Fruit fly (Drosophila melanogaster) whole organism, embryonic: ENCODE results near the gene Charon.
A peak's percentile ranks its signal among the peaks of the same experiment; 100 is the strongest.

ENCODE experiments used
- ATbp ChIP-seq: fragments of 200-800 bp; sonication (Bioruptor generic); optimal IDR thresholded peaks from 2 replicates; lab custom pipeline; 2017; ENCODE audit warnings: missing biosample characterization, mild to moderate bottlenecking, missing genetic modification characterization, missing genetic modification reagents
- Adf1 ChIP-seq: fragments of 200-800 bp; sonication (Bioruptor generic); IDR thresholded peaks from 2 replicates; pipeline ENCODE4 v1.3.6; 2022; ENCODE audit warnings: missing biosample characterization, missing genetic modification characterization
- Atf-2 ChIP-seq: fragments of 200-800 bp; sonication (Bioruptor generic); optimal IDR thresholded peaks from 2 replicates; lab custom pipeline; 2016; ENCODE audit warnings: missing biosample characterization, missing genetic modification characterization
- CG10209 ChIP-seq: fragments of 200-800 bp; sonication (Bioruptor generic); optimal IDR thresholded peaks from 3 replicates; lab custom pipeline; 2017; ENCODE audit warnings: missing biosample characterization, mild to moderate bottlenecking, missing genetic modification characterization, missing genetic modification reagents
- CG10267 ChIP-seq: fragments of 200-800 bp; sonication (Bioruptor generic); optimal IDR thresholded peaks from 2 replicates; lab custom pipeline; 2018; ENCODE audit warnings: missing biosample characterization, mild to moderate bottlenecking, missing genetic modification characterization, moderate library complexity
- CG10366 ChIP-seq: fragments of 200-800 bp; sonication (Bioruptor generic); IDR thresholded peaks from 2 replicates; pipeline ENCODE4 v1.3.6; 2022; ENCODE audit warnings: missing biosample characterization, missing genetic modification characterization
- CG10565 ChIP-seq: fragments of 200-800 bp; sonication (Bioruptor generic); optimal IDR thresholded peaks from 3 replicates; lab custom pipeline; 2016; ENCODE audit warnings: missing biosample characterization, mild to moderate bottlenecking, missing genetic modification characterization
- CG11093 ChIP-seq: fragments of 200-800 bp; sonication (Bioruptor generic); IDR thresholded peaks from 3 replicates; pipeline ENCODE4 v1.3.6; 2022; ENCODE audit warnings: missing biosample characterization, missing genetic modification characterization
- CG11695 ChIP-seq: fragments of 200-800 bp; sonication (Bioruptor generic); IDR thresholded peaks from 3 replicates; pipeline ENCODE4 v1.3.6; 2022; ENCODE audit warnings: missing biosample characterization, missing genetic modification characterization
- CG15073 ChIP-seq: fragments of 200-800 bp; sonication (Bioruptor generic); optimal IDR thresholded peaks from 2 replicates; lab custom pipeline; 2016; ENCODE audit warnings: missing biosample characterization, missing genetic modification characterization
- CG15479 ChIP-seq: fragments of 200-800 bp; sonication (Bioruptor generic); optimal IDR thresholded peaks from 3 replicates; lab custom pipeline; 2019; ENCODE audit warnings: missing biosample characterization, mild to moderate bottlenecking, missing genetic modification characterization, moderate library complexity
- CG17385 ChIP-seq: fragments of 200-800 bp; sonication (Bioruptor generic); optimal IDR thresholded peaks from 3 replicates; lab custom pipeline; 2018; ENCODE audit warnings: missing biosample characterization, mild to moderate bottlenecking, missing genetic modification characterization
- CG17568 ChIP-seq: fragments of 200-800 bp; sonication (Bioruptor generic); optimal IDR thresholded peaks from 2 replicates; lab custom pipeline; 2018; ENCODE audit warnings: missing biosample characterization, mild to moderate bottlenecking, missing genetic modification characterization, moderate library complexity
- CG18262 ChIP-seq: fragments of 200-800 bp; optimal IDR thresholded peaks from 3 replicates; lab custom pipeline; 2019; ENCODE audit warnings: missing biosample characterization, mild to moderate bottlenecking, missing genetic modification characterization, moderate library complexity
- CG30403 ChIP-seq: fragments of 200-800 bp; sonication (Bioruptor generic); optimal IDR thresholded peaks from 3 replicates; lab custom pipeline; 2016; ENCODE audit warnings: missing biosample characterization, missing genetic modification characterization
- CG32532 ChIP-seq: fragments of 200-800 bp; sonication (Bioruptor generic); IDR thresholded peaks from 2 replicates; pipeline ENCODE4 v1.3.6; 2022; ENCODE audit warnings: missing biosample characterization, missing genetic modification characterization
- CG3838 ChIP-seq: fragments of 200-800 bp; sonication (Bioruptor generic); optimal IDR thresholded peaks from 3 replicates; lab custom pipeline; 2016; ENCODE audit warnings: missing biosample characterization, missing genetic modification characterization
- CG4328 ChIP-seq: fragments of 200-800 bp; sonication (Bioruptor generic); optimal IDR thresholded peaks from 3 replicates; lab custom pipeline; 2017; ENCODE audit warnings: missing biosample characterization, missing genetic modification reagents, missing genetic modification characterization
- CG4404 ChIP-seq: fragments of 200-800 bp; sonication (Bioruptor generic); IDR thresholded peaks from 2 replicates; pipeline ENCODE4 v1.3.6; 2022; ENCODE audit warnings: missing biosample characterization, missing genetic modification characterization
- CG6813 ChIP-seq: fragments of 200-800 bp; sonication (Bioruptor generic); optimal IDR thresholded peaks from 2 replicates; lab custom pipeline; 2017; ENCODE audit warnings: missing biosample characterization, missing genetic modification characterization, mild to moderate bottlenecking, moderate library complexity, missing genetic modification reagents
- CG8478 ChIP-seq: fragments of >200 bp; optimal IDR thresholded peaks from 2 replicates; lab custom pipeline; 2018
- D19A ChIP-seq: fragments of 200-800 bp; optimal IDR thresholded peaks from 3 replicates; lab custom pipeline; 2019; ENCODE audit warnings: missing biosample characterization, mild to moderate bottlenecking, missing genetic modification characterization, moderate library complexity
- Doc2 ChIP-seq: fragments of 200-800 bp; sonication (Bioruptor generic); IDR thresholded peaks from 2 replicates; pipeline ENCODE4 v1.3.6; 2022; ENCODE audit warnings: missing biosample characterization, missing genetic modification characterization
- Dp ChIP-seq: fragments of 200-800 bp; sonication (Bioruptor generic); optimal IDR thresholded peaks from 2 replicates; lab custom pipeline; 2018; ENCODE audit warnings: missing biosample characterization, mild to moderate bottlenecking, missing genetic modification characterization, moderate library complexity
- Ets65A ChIP-seq: fragments of 200-800 bp; sonication (Bioruptor generic); peaks from one replicate; lab custom pipeline; 2016; ENCODE audit warnings: missing biosample characterization, missing genetic modification characterization
- Fer2 ChIP-seq: fragments of 200-800 bp; sonication (Bioruptor generic); optimal IDR thresholded peaks from 2 replicates; lab custom pipeline; 2018; ENCODE audit warnings: missing biosample characterization, mild to moderate bottlenecking, missing genetic modification characterization, moderate library complexity
- GATAe ChIP-seq: fragments of 200-800 bp; sonication (Bioruptor generic); conservative IDR thresholded peaks from 2 replicates; pipeline ENCODE4 v1.3.6; 2022; ENCODE audit warnings: missing biosample characterization, missing genetic modification characterization
- Gsc ChIP-seq: fragments of 200-800 bp; sonication (Bioruptor generic); IDR thresholded peaks from 2 replicates; pipeline ENCODE4 v1.3.6; 2022; ENCODE audit warnings: missing biosample characterization, missing genetic modification characterization
- Hand ChIP-seq: fragments of 200-800 bp; sonication (Bioruptor generic); optimal IDR thresholded peaks from 2 replicates; lab custom pipeline; 2017; ENCODE audit warnings: mild to moderate bottlenecking, missing biosample characterization, missing genetic modification reagents, missing genetic modification characterization
- Hey ChIP-seq: fragments of 200-800 bp; sonication (Bioruptor generic); optimal IDR thresholded peaks from 3 replicates; lab custom pipeline; 2018; ENCODE audit warnings: missing biosample characterization, mild to moderate bottlenecking, missing genetic modification characterization
- Lhr ChIP-seq: fragments of 200-800 bp; sonication (Bioruptor generic); optimal IDR thresholded peaks from 3 replicates; lab custom pipeline; 2017; ENCODE audit warnings: mild to moderate bottlenecking, missing biosample characterization, missing genetic modification reagents, missing genetic modification characterization
- Lim3 ChIP-seq: fragments of 200-800 bp; sonication (Bioruptor generic); IDR thresholded peaks from 2 replicates; pipeline ENCODE4 v1.3.6; 2022; ENCODE audit warnings: missing biosample characterization, missing genetic modification characterization
- Meics ChIP-seq: fragments of 200-800 bp; sonication (Bioruptor generic); optimal IDR thresholded peaks from 2 replicates; lab custom pipeline; 2017; ENCODE audit warnings: missing biosample characterization, mild to moderate bottlenecking, missing genetic modification characterization
- Myb ChIP-seq: fragments of 200-800 bp; sonication (Bioruptor generic); optimal IDR thresholded peaks from 2 replicates; lab custom pipeline; 2016; ENCODE audit warnings: missing biosample characterization, missing genetic modification characterization
- NC2α ChIP-seq: fragments of 200-800 bp; sonication (Bioruptor generic); optimal IDR thresholded peaks from 2 replicates; lab custom pipeline; 2016; ENCODE audit warnings: missing biosample characterization, missing genetic modification characterization
- NFAT ChIP-seq: fragments of 200-800 bp; sonication (Bioruptor generic); IDR thresholded peaks from 2 replicates; pipeline ENCODE4 v1.3.6; 2022; ENCODE audit warnings: missing biosample characterization, missing genetic modification characterization
- Side ChIP-seq: fragments of 200-800 bp; sonication (Bioruptor generic); optimal IDR thresholded peaks from 2 replicates; lab custom pipeline; 2016; ENCODE audit warnings: missing biosample characterization, missing genetic modification characterization
- Sox100B ChIP-seq: fragments of 200-800 bp; sonication (Bioruptor generic); optimal IDR thresholded peaks from 3 replicates; lab custom pipeline; 2018; ENCODE audit warnings: missing biosample characterization, mild to moderate bottlenecking, missing genetic modification characterization
- TFAM ChIP-seq: fragments of 200-800 bp; sonication (Bioruptor generic); optimal IDR thresholded peaks from 2 replicates; lab custom pipeline; 2017; ENCODE audit warnings: missing biosample characterization, missing genetic modification characterization, inconsistent platforms
- ap ChIP-seq: fragments of 200-800 bp; sonication (Bioruptor generic); IDR thresholded peaks from 2 replicates; pipeline ENCODE4 v1.3.6; 2022; ENCODE audit warnings: missing biosample characterization, missing genetic modification characterization
- chif ChIP-seq, 2 experiments: fragments of 200-800 bp; sonication (Bioruptor generic); optimal IDR thresholded peaks; 3 replicates each; lab custom pipeline; 2016; ENCODE audit warnings: missing biosample characterization in 2 of 2, missing genetic modification characterization in 2 of 2
- dm ChIP-seq: fragments of 200-800 bp; sonication (Bioruptor generic); optimal IDR thresholded peaks from 3 replicates; lab custom pipeline; 2016; ENCODE audit warnings: missing biosample characterization, missing genetic modification characterization
- fd64A ChIP-seq: fragments of 200-800 bp; sonication (Bioruptor generic); optimal IDR thresholded peaks from 3 replicates; lab custom pipeline; 2018; ENCODE audit warnings: missing biosample characterization, mild to moderate bottlenecking, missing genetic modification characterization
- gfzf ChIP-seq: fragments of 200-800 bp; sonication (Bioruptor generic); optimal IDR thresholded peaks from 2 replicates; lab custom pipeline; 2016; ENCODE audit warnings: missing biosample characterization, mild to moderate bottlenecking, missing genetic modification characterization, moderate library complexity
- hbn ChIP-seq: fragments of 200-800 bp; sonication (Bioruptor generic); IDR thresholded peaks from 2 replicates; pipeline ENCODE4 v1.3.6; 2022; ENCODE audit warnings: missing biosample characterization, missing genetic modification characterization; ENCODE audit not compliant: partially characterized antibody
- ken ChIP-seq: fragments of 200-800 bp; sonication (Bioruptor generic); IDR thresholded peaks from 3 replicates; pipeline ENCODE4 v1.3.6; 2022; ENCODE audit warnings: missing biosample characterization, missing genetic modification characterization
- pnt ChIP-seq: fragments of 200-800 bp; sonication (Bioruptor generic); optimal IDR thresholded peaks from 3 replicates; lab custom pipeline; 2016; ENCODE audit warnings: missing biosample characterization, missing genetic modification characterization
- ro ChIP-seq: fragments of 200-800 bp; sonication (Bioruptor generic); IDR thresholded peaks from 2 replicates; pipeline ENCODE4 v1.3.6; 2022; ENCODE audit warnings: missing biosample characterization, missing genetic modification characterization
- tll ChIP-seq, 2 experiments: fragments of 200-800 bp in 1 of 2; fragments of >200 bp in 1 of 2; sonication (Bioruptor generic) in 1 of 2; optimal IDR thresholded peaks; 2 replicates each; lab custom pipeline; 2017 to 2019; ENCODE audit warnings: missing biosample characterization in 2 of 2, missing genetic modification characterization in 2 of 2, mild to moderate bottlenecking in 1 of 2, moderate library complexity in 1 of 2
- tx ChIP-seq: fragments of 200-800 bp; sonication (Bioruptor generic); optimal IDR thresholded peaks from 2 replicates; lab custom pipeline; 2016; ENCODE audit warnings: missing biosample characterization, missing genetic modification characterization
- wdn ChIP-seq: fragments of 200-800 bp; sonication (Bioruptor generic); IDR thresholded peaks from 2 replicates; pipeline ENCODE4 v1.3.6; 2022; ENCODE audit warnings: missing biosample characterization, missing genetic modification characterization
- wor ChIP-seq: fragments of 200-800 bp; sonication (Bioruptor generic); IDR thresholded peaks from 2 replicates; pipeline ENCODE4 v1.3.6; 2022; ENCODE audit warnings: missing biosample characterization, missing genetic modification characterization
- zf30C ChIP-seq: fragments of 200-800 bp; sonication (Bioruptor generic); optimal IDR thresholded peaks from 3 replicates; lab custom pipeline; 2018; ENCODE audit warnings: missing biosample characterization, mild to moderate bottlenecking, missing genetic modification characterization

The Charon gene

dm6 chr2L:1177522-1177921 lies 4.9 kb upstream of the Charon start, which contains the start of gene CG4896 (continued):
- TF ChIP-seq dm (GFP tag; lab: Kevin White, UChicago) (no peak), TFAM (GFP tag; lab: Kevin White, UChicago) (no peak), CG15479 (GFP tag; lab: Kevin White, UChicago) (no peak), Hand (GFP tag; lab: Kevin White, UChicago) (no peak), hbn (peak; percentile 36; the same call in 1 of the 2 replicates), CG18262 (tag; lab: Kevin White, UChicago) (no peak), CG10565 (GFP tag; lab: Kevin White, UChicago) (no peak), CG17568 (GFP tag; lab: Kevin White, UChicago) (no peak), tx (GFP tag; lab: Kevin White, UChicago) (no peak), Dp (peak; percentile 65), tll (GFP tag; optimal IDR thresholded peaks at IDR 0.05; lab: Kevin White, UChicago) (no peak), chif (GFP tag; optimal IDR thresholded peaks at IDR 0.05; lab: Kevin White, UChicago) (no peak), Side (GFP tag; lab: Kevin White, UChicago) (no peak), gfzf (GFP tag; lab: Kevin White, UChicago) (peak; percentile 40), CG32532 (GFP tag; lab: Robert Waterston, UW) (no peak), CG10267 (peak; percentile 93), Doc2 (GFP tag; lab: Robert Waterston, UW) (no peak), CG4328 (GFP tag; lab: Kevin White, UChicago) (no peak), ken (no peak), fd64A (no peak), zf30C (GFP tag; lab: Kevin White, UChicago) (no peak), CG4404 (GFP tag; lab: Robert Waterston, UW) (no peak), Myb (peak; percentile 99), CG3838 (GFP tag; lab: Kevin White, UChicago) (no peak), ATbp (GFP tag; lab: Kevin White, UChicago) (no peak), ro (GFP tag; lab: Robert Waterston, UW) (no peak), Gsc (GFP tag; lab: Robert Waterston, UW) (no peak), Adf1 (GFP tag; lab: Robert Waterston, UW) (no peak), pnt (no peak), GATAe (GFP tag; lab: Robert Waterston, UW) (no peak), NC2α (GFP tag; lab: Kevin White, UChicago) (no peak), CG10209 (GFP tag; lab: Kevin White, UChicago) (no peak), CG6813 (GFP tag; lab: Kevin White, UChicago) (no peak), Lim3 (no peak), Meics (GFP tag; lab: Kevin White, UChicago) (no peak), wdn (GFP tag; lab: Robert Waterston, UW) (no peak), CG8478 (lab: Kevin White, UChicago) (no peak), CG30403 (GFP tag; lab: Kevin White, UChicago) (no peak), NFAT (GFP tag; lab: Robert Waterston, UW) (no peak), Atf-2 (GFP tag; lab: Kevin White, UChicago) (no peak), ap (GFP tag; lab: Robert Waterston, UW) (no peak), Hey (tag; lab: Kevin White, UChicago) (no peak), CG11695 (GFP tag; lab: Robert Waterston, UW) (no peak), CG10366 (GFP tag; lab: Robert Waterston, UW) (no peak), CG11093 (no peak), Lhr (GFP tag; lab: Kevin White, UChicago) (no peak), Sox100B (no peak), wor (GFP tag; lab: Robert Waterston, UW) (no peak), D19A (tag; lab: Kevin White, UChicago) (no peak), Ets65A (GFP tag; lab: Kevin White, UChicago) (no peak), CG15073 (no peak), CG17385 (no peak), Fer2 (tag; lab: Kevin White, UChicago) (no peak)
